Fruit fly (Drosophila melanogaster): Measurements from ENCODE around the gene CG31688.
"Not testable (repeated sequence)": the region's sequence is repeated elsewhere in the genome, so short reads cannot be mapped to it uniquely, and the experiment has no call there.

CG31688 gene

DNA sequence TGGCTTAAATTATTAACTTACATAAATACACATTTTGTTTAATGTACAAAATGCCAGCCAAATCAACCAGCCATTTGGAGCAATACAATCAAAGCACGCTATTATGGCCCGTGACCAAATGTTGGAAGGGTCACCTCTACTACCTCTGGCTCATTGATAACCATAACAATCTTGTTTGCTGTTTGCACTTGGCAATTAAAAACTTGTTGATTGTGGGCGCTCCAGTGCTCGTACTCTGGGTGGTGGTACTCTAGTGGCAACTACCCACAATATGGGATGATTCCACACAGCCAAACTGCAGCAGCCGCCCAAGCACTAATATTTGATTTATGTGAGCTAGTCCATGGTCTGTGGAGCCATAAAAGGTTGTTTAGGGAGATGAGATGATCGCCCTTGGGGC, 5.2 kb downstream of the CG31688 start:
- no peak for TF ChIP-seq usp (GFP tag; optimal IDR thresholded peaks at IDR 0.05)

DNA sequence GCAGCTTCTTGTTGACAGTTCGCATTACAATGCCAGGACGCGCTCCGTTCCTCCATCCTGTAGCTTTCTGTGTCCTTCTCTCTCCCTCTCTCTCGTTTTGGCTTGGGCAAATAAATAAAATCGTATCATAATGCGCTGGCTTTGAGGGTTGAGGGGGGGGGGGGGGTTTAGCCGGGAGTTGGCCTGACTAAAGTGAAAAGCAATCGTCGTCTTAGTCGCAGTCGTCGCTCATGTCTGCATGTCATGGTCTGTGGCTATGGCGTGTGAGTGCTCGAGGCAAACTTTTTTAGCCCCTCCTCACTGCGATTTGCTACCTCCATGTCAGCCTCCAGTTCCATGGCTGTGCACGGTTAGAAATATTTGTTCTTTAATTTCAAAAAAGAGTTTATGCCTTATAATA, 8.8 kb downstream of the CG31688 start:
- TF ChIP-seq Abd-B (GFP tag; optimal IDR thresholded peaks at IDR 0.05) (no peak), Dfd (GFP tag; optimal IDR thresholded peaks at IDR 0.05) (peak; percentile 92)

DNA sequence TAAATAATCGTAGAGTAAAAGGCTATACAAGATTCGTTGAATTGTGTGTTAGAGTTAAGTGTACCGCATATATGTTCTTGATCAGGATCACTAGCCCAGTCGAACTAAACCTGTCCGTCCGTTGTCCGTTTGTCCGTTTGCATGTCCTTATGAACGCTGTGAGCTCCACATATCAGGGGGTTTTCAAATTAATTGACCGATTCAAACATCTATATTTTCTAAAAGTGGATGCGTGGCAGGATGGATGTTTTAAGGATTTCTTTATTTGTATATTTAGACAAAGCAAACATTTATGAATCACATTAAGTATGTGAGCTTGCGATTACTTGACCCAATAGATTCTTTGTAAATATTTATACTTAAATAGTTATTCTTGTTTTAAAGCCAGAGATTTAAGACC, 9.2 kb downstream of the CG31688 start:
- TF ChIP-seq woc (GFP tag; optimal IDR thresholded peaks at IDR 0.05) (peak; percentile 0), Hnf4 (GFP tag; optimal IDR thresholded peaks at IDR 0.05) (no peak)

DNA sequence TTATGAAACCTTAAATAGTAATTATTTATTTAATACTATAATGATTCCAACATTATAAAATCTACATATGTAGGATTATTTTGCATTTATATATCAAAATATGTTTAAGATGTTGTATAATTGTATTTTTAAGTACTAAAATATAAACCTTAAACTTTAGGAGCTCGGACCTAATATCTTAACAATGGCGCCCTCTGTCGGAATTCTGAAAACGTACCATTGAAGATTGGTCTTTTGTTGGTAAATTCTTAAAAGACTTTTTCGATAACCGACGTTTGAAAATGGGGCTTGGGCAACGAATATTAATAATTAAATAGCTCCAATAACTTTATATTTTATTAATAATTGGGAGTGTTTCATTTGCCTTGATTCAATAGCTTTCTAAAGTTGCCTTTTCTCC, 11.9 kb downstream of the CG31688 start:
- no peak for TF ChIP-seq jim (GFP tag; optimal IDR thresholded peaks at IDR 0.05)
- TF ChIP-seq tai (GFP tag; optimal IDR thresholded peaks at IDR 0.05) = no peak
- no peak for TF ChIP-seq CG32264 (GFP tag; optimal IDR thresholded peaks at IDR 0.05)
- no peak for TF ChIP-seq Dfd (GFP tag; optimal IDR thresholded peaks at IDR 0.05)
- no peak for TF ChIP-seq lola (GFP tag; optimal IDR thresholded peaks at IDR 0.05)
- TF ChIP-seq Vsx2 (GFP tag; optimal IDR thresholded peaks at IDR 0.05; ENCODE audit: partially characterized antibody) = no peak
- no peak for TF ChIP-seq CrebA (GFP tag; optimal IDR thresholded peaks at IDR 0.05; ENCODE audit: borderline replicate concordance)
- no peak for TF ChIP-seq Dif (GFP tag; optimal IDR thresholded peaks at IDR 0.05; ENCODE audit: partially characterized antibody)
- TF ChIP-seq Sp1 (GFP tag; optimal IDR thresholded peaks at IDR 0.05) = no peak
- no peak for TF ChIP-seq foxo (GFP tag; optimal IDR thresholded peaks at IDR 0.05)
- TF ChIP-seq GATAd (GFP tag; optimal IDR thresholded peaks at IDR 0.05) = no peak
- TF ChIP-seq Abd-B (GFP tag; optimal IDR thresholded peaks at IDR 0.05) = no peak
- no peak for TF ChIP-seq Hr78 (GFP tag; optimal IDR thresholded peaks at IDR 0.05)

DNA sequence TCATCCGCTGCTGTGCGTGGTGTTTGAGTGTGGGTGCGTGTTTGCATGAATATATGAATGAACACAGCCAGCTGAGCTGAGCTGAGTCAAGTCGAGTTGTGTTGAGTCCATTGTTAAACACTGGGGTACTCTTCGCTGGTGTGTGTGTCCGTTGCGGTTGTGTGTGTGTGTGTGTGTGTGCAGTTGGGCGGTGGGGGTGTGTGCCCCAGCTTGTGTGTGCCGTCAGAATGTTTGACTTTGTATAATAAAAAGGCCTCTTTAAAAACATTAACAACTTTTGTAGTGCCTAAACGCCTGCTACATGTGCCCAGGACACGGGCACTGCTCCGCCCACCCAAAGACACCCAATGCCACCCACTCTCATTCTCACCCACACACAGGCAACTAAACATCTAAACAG, 12.5 kb downstream of the CG31688 start:
- peak; percentile 80 for TF ChIP-seq Dfd (GFP tag; optimal IDR thresholded peaks at IDR 0.05)
- TF ChIP-seq psq (GFP tag; optimal IDR thresholded peaks at IDR 0.05) = no peak
- TF ChIP-seq Sp1 (GFP tag; optimal IDR thresholded peaks at IDR 0.05) = no peak
- no peak for TF ChIP-seq CrebA (GFP tag; optimal IDR thresholded peaks at IDR 0.05; ENCODE audit: borderline replicate concordance)
- no peak for TF ChIP-seq usp (GFP tag; optimal IDR thresholded peaks at IDR 0.05)

DNA sequence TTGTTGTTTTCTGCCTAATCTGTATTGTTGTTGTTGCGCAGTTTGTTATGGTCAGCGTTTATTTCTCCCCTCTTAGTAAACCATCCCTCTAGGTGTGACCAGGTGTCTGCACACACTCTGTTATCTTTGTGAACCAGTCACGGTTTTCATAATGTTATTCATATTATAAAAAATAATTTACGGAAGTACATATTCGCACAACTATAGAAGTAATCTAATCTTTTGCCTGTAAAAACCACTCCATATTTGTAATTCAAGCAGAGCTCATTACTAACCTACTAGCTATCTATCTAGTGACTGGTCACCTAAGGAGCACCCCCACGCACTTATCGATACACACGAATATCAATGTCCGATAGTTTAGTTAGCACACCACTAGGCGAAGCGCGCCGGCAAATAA, 23.9 kb downstream of the CG31688 start, which contains the start of the genes CG31683 and CG31687:
CG31683 (minus strand) TSS at position 101 of the 400 bp plus-strand sequence.
CG31687 (plus strand) TSS at position 362 of the 400 bp plus-strand sequence.
- not testable (repeated sequence) for TF ChIP-seq jim, sage, usp (GFP tag; optimal IDR thresholded peaks at IDR 0.05)

DNA sequence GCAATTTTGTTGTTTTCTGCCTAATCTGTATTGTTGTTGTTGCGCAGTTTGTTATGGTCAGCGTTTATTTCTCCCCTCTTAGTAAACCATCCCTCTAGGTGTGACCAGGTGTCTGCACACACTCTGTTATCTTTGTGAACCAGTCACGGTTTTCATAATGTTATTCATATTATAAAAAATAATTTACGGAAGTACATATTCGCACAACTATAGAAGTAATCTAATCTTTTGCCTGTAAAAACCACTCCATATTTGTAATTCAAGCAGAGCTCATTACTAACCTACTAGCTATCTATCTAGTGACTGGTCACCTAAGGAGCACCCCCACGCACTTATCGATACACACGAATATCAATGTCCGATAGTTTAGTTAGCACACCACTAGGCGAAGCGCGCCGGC, 33.0 kb downstream of the CG31688 start, which contains the start of the genes CG18858 and Cdc23:
CG18858 (minus strand) TSS at position 101 of the 400 bp plus-strand sequence.
Cdc23 (plus strand) TSS at position 368 of the 400 bp plus-strand sequence.
- not testable (repeated sequence) for TF ChIP-seq psq (GFP tag; optimal IDR thresholded peaks at IDR 0.05); Hr83 (GFP tag; optimal IDR thresholded peaks at IDR 0.05; ENCODE audit: poor library complexity, severe bottlenecking); pan (optimal IDR thresholded peaks at IDR 0.05)

DNA sequence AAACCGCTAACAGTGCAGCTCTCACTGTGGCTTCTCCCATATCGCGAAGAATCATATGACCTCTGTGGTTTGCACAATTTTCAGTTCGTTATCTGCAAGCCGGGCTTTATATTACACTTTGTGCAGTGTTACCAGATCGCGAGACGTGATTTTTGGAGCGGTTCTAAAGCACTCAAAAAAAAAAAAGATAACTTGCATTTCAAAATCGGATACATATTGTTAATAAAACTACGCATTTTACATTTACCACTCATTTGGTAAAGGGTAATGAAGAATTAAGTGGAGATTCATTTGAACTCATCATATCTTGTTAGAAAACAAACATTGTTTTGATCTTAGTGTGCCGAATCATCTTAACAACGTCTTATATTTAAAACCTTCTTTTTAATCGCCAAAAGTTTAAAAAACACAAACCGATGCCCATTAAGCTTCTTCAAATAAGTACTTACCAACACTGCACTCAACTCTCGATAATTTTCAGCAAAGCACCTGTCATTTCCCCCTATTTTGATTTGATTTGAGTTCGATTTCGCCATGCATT, 37.4 kb downstream of the CG31688 start, which contains the start of gene CG2493:
CG2493 (minus strand) TSS at position 129 of the 541 bp plus-strand sequence.
- TF ChIP-seq h (GFP tag; optimal IDR thresholded peaks at IDR 0.05) = peak; percentile 41
- TF ChIP-seq CG9705 (GFP tag; optimal IDR thresholded peaks at IDR 0.05) = peak; percentile 43
- TF ChIP-seq dsf (GFP tag; optimal IDR thresholded peaks at IDR 0.05; ENCODE audit: borderline replicate concordance) = no peak
- TF ChIP-seq psq (GFP tag; optimal IDR thresholded peaks at IDR 0.05) = peak; percentile 33
- peak; percentile 65 for TF ChIP-seq Sp1 (GFP tag; optimal IDR thresholded peaks at IDR 0.05)
- peak; percentile 45 for TF ChIP-seq rgr (GFP tag; optimal IDR thresholded peaks at IDR 0.05)
- TF ChIP-seq Abd-B (GFP tag; optimal IDR thresholded peaks at IDR 0.05) = no peak
- no peak for TF ChIP-seq brk (GFP tag; optimal IDR thresholded peaks at IDR 0.05)
- TF ChIP-seq foxo (GFP tag; optimal IDR thresholded peaks at IDR 0.05) = peak in 1 of 2 experiments; percentile 46
- TF ChIP-seq dmrt93B (GFP tag; optimal IDR thresholded peaks at IDR 0.05) = peak; percentile 39
- no peak for TF ChIP-seq tai (GFP tag; optimal IDR thresholded peaks at IDR 0.05)
- peak; percentile 46 for TF ChIP-seq fru (GFP tag; optimal IDR thresholded peaks at IDR 0.05)
- peak; percentile 17 for TF ChIP-seq ey (GFP tag; optimal IDR thresholded peaks at IDR 0.05)
- peak; percentile 4 for TF ChIP-seq OdsH (GFP tag; optimal IDR thresholded peaks at IDR 0.05)
- TF ChIP-seq Rel (GFP tag; optimal IDR thresholded peaks at IDR 0.05) = no peak
- peak; percentile 49 for TF ChIP-seq Rel (tag; optimal IDR thresholded peaks at IDR 0.05)
- peak; percentile 12 for TF ChIP-seq woc (GFP tag; optimal IDR thresholded peaks at IDR 0.05)
- TF ChIP-seq sage (GFP tag; optimal IDR thresholded peaks at IDR 0.05) = no peak
- peak; percentile 61 for TF ChIP-seq Hnf4 (GFP tag; optimal IDR thresholded peaks at IDR 0.05)
- TF ChIP-seq HLH106 (tag; optimal IDR thresholded peaks at IDR 0.05) = peak; percentile 60
- TF ChIP-seq jim (GFP tag; optimal IDR thresholded peaks at IDR 0.05) = no peak

Measured in whole organism, wandering third instar larva.